Fruit fly (Drosophila melanogaster) whole organism, embryonic: ENCODE measurements around the gene gammaCOP.

Experiments
- CG10979 ChIP-seq: fragments of 200-800 bp; sonication (Bioruptor generic); optimal IDR thresholded peaks from 2 replicates; lab custom pipeline; 2018; ENCODE audit warnings: missing biosample characterization, mild to moderate bottlenecking, missing genetic modification characterization, moderate library complexity
- CG1603 ChIP-seq: fragments of 200-800 bp; sonication (Bioruptor generic); optimal IDR thresholded peaks from 2 replicates; lab custom pipeline; 2019; ENCODE audit warnings: missing biosample characterization, mild to moderate bottlenecking, missing genetic modification characterization, moderate library complexity
- CG2116 ChIP-seq: fragments of 200-800 bp; sonication (Bioruptor generic); optimal IDR thresholded peaks from 3 replicates; lab custom pipeline; 2018; ENCODE audit warnings: missing biosample characterization, mild to moderate bottlenecking, missing genetic modification characterization
- CG7357 ChIP-seq: fragments of 200-800 bp; sonication (Bioruptor generic); IDR thresholded peaks from 3 replicates; pipeline ENCODE4 v1.3.6; 2022; ENCODE audit warnings: missing biosample characterization, missing genetic modification characterization
- MTF-1 ChIP-seq: fragments of 200-800 bp; sonication (Bioruptor generic); optimal IDR thresholded peaks from 2 replicates; lab custom pipeline; 2018; ENCODE audit warnings: missing biosample characterization, mild to moderate bottlenecking, missing genetic modification characterization, borderline replicate concordance
- Ravus ChIP-seq: fragments of 200-800 bp; sonication (Bioruptor generic); IDR thresholded peaks from 2 replicates; pipeline ENCODE4 v1.3.6; 2022; ENCODE audit warnings: missing biosample characterization, missing genetic modification characterization
- Spps ChIP-seq: fragments of 200-800 bp; sonication (Bioruptor generic); optimal IDR thresholded peaks from 2 replicates; lab custom pipeline; 2018; ENCODE audit warnings: missing biosample characterization, mild to moderate bottlenecking, missing genetic modification characterization
- Sry-β ChIP-seq: fragments of 200-800 bp; sonication (Bioruptor generic); optimal IDR thresholded peaks from 2 replicates; lab custom pipeline; 2018; ENCODE audit warnings: missing biosample characterization, mild to moderate bottlenecking, missing genetic modification characterization, moderate library complexity
- bbx ChIP-seq: fragments of 200-800 bp; sonication (Bioruptor generic); IDR thresholded peaks from 2 replicates; pipeline ENCODE4 v1.3.6; 2022; ENCODE audit warnings: missing biosample characterization, missing genetic modification characterization; ENCODE audit not compliant: partially characterized antibody
- sob ChIP-seq: fragments of 200-800 bp; sonication (Bioruptor generic); IDR thresholded peaks from 2 replicates; pipeline ENCODE4 v1.3.6; 2022; ENCODE audit warnings: missing biosample characterization, missing genetic modification characterization

- TF ChIP-seq CG7357 (GFP tag; lab: Robert Waterston, UW) (no peak), Spps (tag; lab: Kevin White, UChicago) (no peak), CG10979 (no peak), bbx (GFP tag; lab: Robert Waterston, UW) (no peak), Sry-β (GFP tag; lab: Kevin White, UChicago) (no peak), MTF-1 (no peak), CG2116 (no peak), Ravus (GFP tag; lab: Robert Waterston, UW) (no peak), sob (GFP tag; lab: Robert Waterston, UW) (no peak), CG1603 (no peak)
Observed at dm6 chr3R:31608438-31609188, 36.7 kb downstream of the gammaCOP start.
